Worm (Caenorhabditis elegans) whole organism, L1 larva: ENCODE data around the gene srx-28.

Experiments used
- efl-1 ChIP-seq, 4 experiments: fragments of 150-350 bp; optimal IDR thresholded peaks in 3 of 4; peaks in 1 of 4; 1 replicate in 1 of 4; 2 replicates in 3 of 4; lab custom pipeline; 2014; ENCODE audit warnings: missing biosample characterization in 2 of 4, missing genetic modification characterization in 2 of 4, missing genetic modification reagents in 2 of 4
- egl-27 ChIP-seq, 2 experiments: fragments of 150-350 bp in 1 of 2; sonication (generic microtip); optimal IDR thresholded peaks; 3 replicates each; lab custom pipeline; 2017 to 2018; ENCODE audit warnings: missing biosample characterization in 2 of 2, missing genetic modification characterization in 2 of 2, missing genetic modification reagents in 2 of 2
- fos-1 ChIP-seq: fragments of 150-350 bp; optimal IDR thresholded peaks from 2 replicates; lab custom pipeline; 2014; ENCODE audit warnings: missing biosample characterization, missing genetic modification characterization
- jun-1 ChIP-seq: fragments of 150-350 bp; optimal IDR thresholded peaks from 2 replicates; lab custom pipeline; 2014; ENCODE audit warnings: missing biosample characterization, missing genetic modification reagents, missing genetic modification characterization
- snpc-4 ChIP-seq: fragments of 150-350 bp; optimal IDR thresholded peaks from 2 replicates; lab custom pipeline; 2014; ENCODE audit warnings: missing biosample characterization, missing genetic modification characterization
- xbp-1 ChIP-seq: sonication (generic microtip); optimal IDR thresholded peaks from 2 replicates; lab custom pipeline; 2016; ENCODE audit warnings: missing genetic modification characterization, missing compliant biosample characterization

ce11 chrV:2710192-2710591 lies 46.9 kb downstream of the srx-28 start:
- TF ChIP-seq jun-1 (tag; lab: Kevin White, UChicago) (no peak), fos-1 (no peak), egl-27 (tag; optimal IDR thresholded peaks at IDR 0.05; lab: Kevin White, UChicago) (no peak), efl-1 (optimal IDR thresholded peaks at IDR 0.05; lab: Kevin White, UChicago) (no peak), efl-1 (GFP tag; optimal IDR thresholded peaks at IDR 0.05 in 1 of 2; lab: Kevin White, UChicago) (no peak), xbp-1 (tag; lab: Kevin White, UChicago) (no peak), snpc-4 (tag; lab: Kevin White, UChicago) (no peak)
